Worm (Caenorhabditis elegans) whole organism, L1 larva: ENCODE measurements around the gene ucr-1.

Source experiments
- Y116A8C.19 ChIP-seq: sonication (generic microtip); optimal IDR thresholded peaks from 2 replicates; lab custom pipeline; 2016; ENCODE audit warnings: missing compliant biosample characterization, missing genetic modification characterization, borderline replicate concordance
- alr-1 ChIP-seq: fragments of 200-800 bp; sonication (Bioruptor generic); optimal IDR thresholded peaks from 2 replicates; lab custom pipeline; 2018; ENCODE audit warnings: borderline replicate concordance, mild to moderate bottlenecking, missing genetic modification characterization, missing compliant biosample characterization
- aly-2 ChIP-seq: fragments of 150-350 bp; optimal IDR thresholded peaks from 2 replicates; lab custom pipeline; 2014; ENCODE audit warnings: missing biosample characterization, missing genetic modification characterization
- blmp-1 ChIP-seq: fragments of 150-350 bp; optimal IDR thresholded peaks from 2 replicates; lab custom pipeline; 2014; ENCODE audit warnings: missing biosample characterization, missing genetic modification characterization
- ceh-8 ChIP-seq: fragments of 200-800 bp; sonication (Bioruptor generic); optimal IDR thresholded peaks from 2 replicates; lab custom pipeline; 2018; ENCODE audit warnings: mild to moderate bottlenecking, missing genetic modification characterization, moderate library complexity, missing compliant biosample characterization
- ceh-90 ChIP-seq: sonication (generic microtip); optimal IDR thresholded peaks from 2 replicates; lab custom pipeline; 2016; ENCODE audit warnings: missing genetic modification characterization, missing compliant biosample characterization
- dsc-1 ChIP-seq: sonication (generic microtip); optimal IDR thresholded peaks from 2 replicates; lab custom pipeline; 2016; ENCODE audit warnings: mild to moderate bottlenecking, missing genetic modification characterization, missing compliant biosample characterization
- efl-1 ChIP-seq, 4 experiments: fragments of 150-350 bp; optimal IDR thresholded peaks in 3 of 4; peaks in 1 of 4; 1 replicate in 1 of 4; 2 replicates in 3 of 4; lab custom pipeline; 2014; ENCODE audit warnings: missing biosample characterization in 2 of 4, missing genetic modification characterization in 2 of 4, missing genetic modification reagents in 2 of 4
- elt-2 ChIP-seq: sonication (generic microtip); optimal IDR thresholded peaks from 2 replicates; lab custom pipeline; 2016; ENCODE audit warnings: missing genetic modification characterization, mild to moderate bottlenecking, inconsistent platforms, missing compliant biosample characterization, missing genetic modification reagents
- elt-3 ChIP-seq, 6 experiments: fragments of 150-350 bp in 1 of 6; sonication (generic microtip); optimal IDR thresholded peaks; 2 replicates each; lab custom pipeline; 2017 to 2018; ENCODE audit warnings: missing biosample characterization in 6 of 6, missing genetic modification characterization in 6 of 6, inconsistent platforms in 1 of 6
- ets-5 ChIP-seq: fragments of 200-800 bp; sonication (Bioruptor generic); IDR thresholded peaks from 2 replicates; pipeline ENCODE4 v1.3.6; 2022; ENCODE audit warnings: missing genetic modification characterization, missing compliant biosample characterization
- fkh-4 ChIP-seq: sonication (generic microtip); optimal IDR thresholded peaks from 2 replicates; lab custom pipeline; 2016; ENCODE audit warnings: missing compliant biosample characterization, missing genetic modification characterization, borderline replicate concordance
- hlh-17 ChIP-seq: fragments of 200-800 bp; sonication (Bioruptor generic); optimal IDR thresholded peaks from 2 replicates; lab custom pipeline; 2018; ENCODE audit warnings: missing genetic modification characterization, mild to moderate bottlenecking, missing compliant biosample characterization, moderate library complexity, borderline replicate concordance
- hlh-4 ChIP-seq: sonication (generic microtip); optimal IDR thresholded peaks from 2 replicates; lab custom pipeline; 2016; ENCODE audit warnings: mild to moderate bottlenecking, missing genetic modification characterization, missing compliant biosample characterization
- lin-13 ChIP-seq: fragments of 150-350 bp; optimal IDR thresholded peaks from 2 replicates; lab custom pipeline; 2014; ENCODE audit warnings: missing biosample characterization, missing genetic modification reagents, missing genetic modification characterization
- lin-14 ChIP-seq: fragments of 200-800 bp; sonication (Bioruptor generic); optimal IDR thresholded peaks from 2 replicates; lab custom pipeline; 2018; ENCODE audit warnings: mild to moderate bottlenecking, missing genetic modification characterization, moderate library complexity, missing compliant biosample characterization
- lin-15B ChIP-seq: fragments of 150-350 bp; sonication (generic microtip); optimal IDR thresholded peaks from 3 replicates; lab custom pipeline; 2014; ENCODE audit warnings: missing biosample characterization, missing genetic modification characterization
- lin-35 ChIP-seq, 2 experiments: fragments of 150-350 bp; optimal IDR thresholded peaks; 2 replicates each; lab custom pipeline; 2014; ENCODE audit warnings: missing biosample characterization in 2 of 2, missing genetic modification characterization in 2 of 2, missing genetic modification reagents in 2 of 2
- lin-39 ChIP-seq: fragments of 150-350 bp; optimal IDR thresholded peaks from 2 replicates; lab custom pipeline; 2014; ENCODE audit warnings: missing biosample characterization, missing genetic modification reagents, missing genetic modification characterization
- mab-9 ChIP-seq: fragments of 200-800 bp; sonication (Bioruptor generic); IDR thresholded peaks from 2 replicates; pipeline ENCODE4 v1.3.6; 2022; ENCODE audit warnings: missing genetic modification reagents, missing genetic modification characterization, missing compliant biosample characterization
- mef-2 ChIP-seq: fragments of 150-350 bp; optimal IDR thresholded peaks from 2 replicates; lab custom pipeline; 2014; ENCODE audit warnings: missing biosample characterization, missing genetic modification characterization
- nhr-12 ChIP-seq: sonication (generic microtip); optimal IDR thresholded peaks from 2 replicates; lab custom pipeline; 2017; ENCODE audit warnings: missing biosample characterization, missing genetic modification characterization
- nhr-19 ChIP-seq: fragments of 200-800 bp; sonication (Bioruptor generic); conservative IDR thresholded peaks from 2 replicates; pipeline ENCODE4 v1.3.6; 2022; ENCODE audit warnings: missing genetic modification characterization, missing compliant biosample characterization
- nhr-20 ChIP-seq: sonication (generic microtip); optimal IDR thresholded peaks from 2 replicates; lab custom pipeline; 2016; ENCODE audit warnings: mild to moderate bottlenecking, missing genetic modification characterization, missing compliant biosample characterization
- nhr-47 ChIP-seq: sonication (generic microtip); optimal IDR thresholded peaks from 2 replicates; lab custom pipeline; 2016; ENCODE audit warnings: mild to moderate bottlenecking, missing genetic modification characterization, moderate library complexity, missing compliant biosample characterization
- nhr-77 ChIP-seq: fragments of 150-350 bp; optimal IDR thresholded peaks from 2 replicates; lab custom pipeline; 2014; ENCODE audit warnings: missing biosample characterization, missing genetic modification characterization
- nhr-84 ChIP-seq: sonication (generic microtip); optimal IDR thresholded peaks from 2 replicates; lab custom pipeline; 2017; ENCODE audit warnings: missing biosample characterization, missing genetic modification characterization
- nhr-85 ChIP-seq: sonication (generic microtip); peaks from one replicate; lab custom pipeline; 2016; ENCODE audit warnings: missing genetic modification characterization, inconsistent platforms, missing compliant biosample characterization
- pax-3 ChIP-seq: fragments of 200-800 bp; sonication (Bioruptor generic); optimal IDR thresholded peaks from 2 replicates; lab custom pipeline; 2018; ENCODE audit warnings: mild to moderate bottlenecking, missing genetic modification characterization, moderate library complexity, missing compliant biosample characterization
- tbx-2 ChIP-seq: sonication (generic microtip); optimal IDR thresholded peaks from 2 replicates; lab custom pipeline; 2016; ENCODE audit warnings: missing genetic modification characterization, missing compliant biosample characterization
- unc-86 ChIP-seq: sonication (generic microtip); optimal IDR thresholded peaks from 2 replicates; lab custom pipeline; 2016; ENCODE audit warnings: missing genetic modification characterization, missing compliant biosample characterization
- vab-15 ChIP-seq: sonication (generic microtip); optimal IDR thresholded peaks from 2 replicates; lab custom pipeline; 2017; ENCODE audit warnings: missing genotype, mild to moderate bottlenecking, missing genetic modification characterization, missing compliant biosample characterization
- zip-4 ChIP-seq: fragments of 200-800 bp; sonication (Bioruptor generic); optimal IDR thresholded peaks from 2 replicates; lab custom pipeline; 2018; ENCODE audit warnings: mild to moderate bottlenecking, missing genetic modification characterization, moderate library complexity, missing compliant biosample characterization
- ztf-11 ChIP-seq, 2 experiments: sonication (generic microtip); optimal IDR thresholded peaks; 2 replicates each; lab custom pipeline; 2016 to 2017; ENCODE audit warnings: missing genetic modification characterization in 2 of 2, missing biosample characterization in 1 of 2, missing compliant biosample characterization in 1 of 2

Gene ucr-1

ce11 chrIII:5603439-5603986 is 11.6 kb downstream of the ucr-1 start, which contains the start of gene madf-11 (continued):
- TF ChIP-seq unc-86, result peak; percentile 41

- TF ChIP-seq vab-15 (tag; lab: Kevin White, UChicago) (no peak), nhr-20 (tag; lab: Kevin White, UChicago) (no peak), fkh-4 (tag; lab: Kevin White, UChicago) (no peak), lin-39 (tag; lab: Kevin White, UChicago) (no peak)
- TF ChIP-seq, all 84 proteins: peak for 0
These were observed 12.1 kb downstream of the ucr-1 start, which contains the start of gene xnd-1 for ce11 chrIII:5604080-5604479. TSS of gene xnd-1 (plus strand) at chrIII:5604460.

DNA sequence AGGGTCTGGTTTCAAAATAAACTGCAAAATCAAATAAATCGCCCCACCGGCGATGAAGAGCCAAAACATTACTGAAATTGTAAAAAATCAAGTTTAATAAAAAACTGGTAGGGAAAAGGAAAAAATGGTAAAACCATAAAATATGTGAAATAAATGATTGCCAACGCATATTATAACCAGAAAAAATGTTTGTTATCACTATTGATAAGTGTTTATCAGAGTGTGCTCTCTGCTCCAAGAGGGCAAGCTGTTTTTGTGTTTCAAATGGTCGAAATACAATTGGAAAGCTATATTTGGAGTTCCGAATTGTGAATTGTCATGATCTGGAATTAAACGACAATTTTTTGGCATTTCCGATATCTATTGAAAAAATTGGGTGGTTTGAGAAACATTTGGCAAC is 18.3 kb downstream of the ucr-1 start, which contains the start of gene C05D2.8:
C05D2.8 (minus strand) TSS at position 71 of the 400 bp plus-strand sequence.
- no peak for TF ChIP-seq nhr-77 (tag; lab: Kevin White, UChicago)
- no peak for TF ChIP-seq nhr-47
- TF ChIP-seq elt-2 (tag; lab: Kevin White, UChicago), result peak; percentile 35

DNA sequence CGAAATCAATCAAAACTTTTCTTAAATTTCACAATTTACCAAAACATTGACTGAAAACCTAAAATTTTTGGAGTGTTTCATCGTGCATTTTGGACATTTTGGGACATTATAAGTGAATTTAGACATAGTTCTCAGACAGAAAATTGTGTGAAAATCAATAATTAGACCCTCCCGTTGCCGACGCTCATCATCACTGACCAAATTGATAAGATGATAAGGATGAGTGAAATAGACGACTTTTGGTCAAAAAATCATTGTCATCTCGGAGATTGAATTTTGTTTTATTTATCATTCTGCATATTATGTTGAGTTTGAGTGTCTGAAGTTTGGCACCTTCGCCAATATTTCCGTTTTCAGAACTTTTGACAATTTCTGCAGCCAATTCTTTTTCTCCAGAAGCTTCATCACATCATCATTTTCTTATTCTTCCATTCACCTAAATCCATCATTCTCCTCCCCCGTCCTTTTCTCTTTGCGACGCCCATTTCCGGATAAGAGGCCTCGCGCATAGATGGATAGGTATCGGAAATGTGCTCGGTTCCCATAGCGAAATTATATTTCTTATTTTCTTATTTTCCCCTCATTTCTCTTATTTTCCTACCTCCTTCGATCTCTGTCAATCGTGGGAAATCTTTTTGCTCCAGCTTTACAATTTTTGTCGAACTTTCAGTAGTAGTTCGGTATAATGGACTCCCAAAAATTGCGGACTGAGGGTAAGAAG is 19.8 kb downstream of the ucr-1 start, which contains the start of gene bas-1:
bas-1 (plus strand) TSS at position 671 of the 721 bp plus-strand sequence.
- TF ChIP-seq elt-3 (tag; optimal IDR thresholded peaks at IDR 0.05; lab: Kevin White, UChicago) (peak in 1 of 6 experiments; percentile 10), ceh-90 (no peak)
- TF ChIP-seq, all 84 proteins: peak for 1

ce11 chrIII:5614648-5615047 is 22.7 kb downstream of the ucr-1 start, which contains the start of gene basl-1:
TSS of gene basl-1 (plus strand) at chrIII:5614948.
- TF ChIP-seq nhr-19 (GFP tag; lab: Robert Waterston, UW) (no peak), dsc-1 (no peak), aly-2 (no peak), lin-35 (GFP tag; optimal IDR thresholded peaks at IDR 0.05; lab: Kevin White, UChicago) (no peak), lin-13 (GFP tag; lab: Kevin White, UChicago) (no peak), alr-1 (tag; lab: Kevin White, UChicago) (no peak), ets-5 (GFP tag; lab: Robert Waterston, UW) (no peak), hlh-4 (tag; lab: Kevin White, UChicago) (no peak)

DNA sequence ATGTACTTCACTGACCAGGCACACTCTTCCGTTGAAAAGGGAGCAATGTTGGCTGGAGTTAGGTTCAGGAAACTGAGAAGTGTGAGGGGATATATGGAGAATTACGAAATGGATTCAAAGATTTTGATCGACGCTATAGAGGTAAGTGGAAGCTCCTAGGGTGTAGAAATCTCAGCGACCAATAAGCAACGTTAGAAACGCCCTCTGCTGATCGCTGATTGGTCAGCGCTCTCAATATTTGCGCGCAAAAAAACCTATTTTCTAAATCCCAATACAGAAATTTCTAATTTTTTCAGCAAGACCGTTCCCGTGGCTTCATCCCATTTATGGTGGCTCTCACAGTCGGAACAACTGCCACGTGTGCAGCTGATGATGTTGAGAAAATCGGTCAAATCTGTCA is 23.7 kb downstream of the ucr-1 start:
- TF ChIP-seq Y116A8C.19 (tag; lab: Kevin White, UChicago), result no peak

- TF ChIP-seq nhr-85 (tag; lab: Kevin White, UChicago) (peak; percentile 80), lin-14 (GFP tag; lab: Kevin White, UChicago) (peak; percentile 15), nhr-20 (tag; lab: Kevin White, UChicago) (no peak), blmp-1 (tag; lab: Kevin White, UChicago) (peak; percentile 95)
- TF ChIP-seq, all 84 proteins: peak for 3
These were observed 28.3 kb downstream of the ucr-1 start for ce11 chrIII:5620186-5620585.

DNA sequence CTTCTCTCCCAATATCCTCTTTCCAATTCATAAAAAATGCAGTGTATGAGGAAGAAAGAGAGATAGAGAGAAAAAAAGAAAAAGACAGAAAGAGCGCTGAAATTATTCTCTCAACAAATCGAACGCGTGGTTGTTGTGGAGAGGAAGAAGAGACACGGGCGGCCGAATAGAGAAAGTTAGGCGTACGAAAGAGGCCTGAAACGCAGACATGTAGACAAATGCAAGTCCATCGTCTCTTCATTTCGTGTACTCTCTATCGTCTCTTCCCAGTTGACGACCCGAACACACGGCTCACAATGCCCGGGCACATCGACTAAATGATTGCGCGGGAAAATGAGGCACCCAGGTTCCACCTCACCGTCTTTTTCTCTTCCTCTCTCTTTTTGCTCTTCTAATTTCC is 29.3 kb downstream of the ucr-1 start:
- TF ChIP-seq mef-2 (tag; lab: Kevin White, UChicago), result peak; percentile 33
- TF ChIP-seq pax-3 (tag; lab: Kevin White, UChicago), result peak; percentile 22
- no peak for TF ChIP-seq ceh-90
- no peak for TF ChIP-seq nhr-84 (tag; lab: Kevin White, UChicago)
- no peak for TF ChIP-seq hlh-4 (tag; lab: Kevin White, UChicago)
- TF ChIP-seq ztf-11 (tag; optimal IDR thresholded peaks at IDR 0.05; lab: Kevin White, UChicago), result no peak
- TF ChIP-seq tbx-2 (tag; lab: Kevin White, UChicago), result peak; percentile 61
- no peak for TF ChIP-seq mab-9 (GFP tag; lab: Robert Waterston, UW)
- no peak for TF ChIP-seq alr-1 (tag; lab: Kevin White, UChicago)
- TF ChIP-seq lin-15B (tag; lab: Kevin White, UChicago), result no peak
- TF ChIP-seq hlh-17 (GFP tag; lab: Kevin White, UChicago), result no peak
- TF ChIP-seq zip-4 (GFP tag; lab: Kevin White, UChicago), result no peak
- peak; percentile 68 for TF ChIP-seq unc-86
- TF ChIP-seq ceh-8, result no peak
- TF ChIP-seq elt-2 (tag; lab: Kevin White, UChicago), result peak; percentile 30
- peak; percentile 67 for TF ChIP-seq blmp-1 (tag; lab: Kevin White, UChicago)
- TF ChIP-seq efl-1 (optimal IDR thresholded peaks at IDR 0.05; lab: Kevin White, UChicago), result peak; percentile 63 to 75
- peak; percentile 42 to 93 for TF ChIP-seq efl-1 (GFP tag; optimal IDR thresholded peaks at IDR 0.05 in 1 of 2; lab: Kevin White, UChicago)
- TF ChIP-seq nhr-47, result peak; percentile 71
- no peak for TF ChIP-seq nhr-12 (tag; lab: Kevin White, UChicago)
